Worm (Caenorhabditis elegans) whole organism, L2 larva: ENCODE results near the gene F13H8.6.
A peak's percentile ranks its signal among the peaks of the same experiment; 100 is the strongest.

ENCODE experiments used
- C34F6.9 ChIP-seq: fragments of 150-350 bp; optimal IDR thresholded peaks from 2 replicates; lab custom pipeline; 2014; ENCODE audit warnings: missing biosample characterization, missing genetic modification characterization
- ZK546.5 ChIP-seq: sonication (generic microtip); optimal IDR thresholded peaks from 2 replicates; lab custom pipeline; 2017; ENCODE audit warnings: missing biosample characterization, missing genetic modification characterization
- alr-1 ChIP-seq: fragments of 150-350 bp; optimal IDR thresholded peaks from 2 replicates; lab custom pipeline; 2014; ENCODE audit warnings: missing biosample characterization, missing genetic modification characterization
- aly-2 ChIP-seq: fragments of 150-350 bp; optimal IDR thresholded peaks from 2 replicates; lab custom pipeline; 2014; ENCODE audit warnings: missing biosample characterization, missing genetic modification characterization
- ama-1 ChIP-seq: fragments of 150-350 bp; optimal IDR thresholded peaks from 2 replicates; lab custom pipeline; 2018; ENCODE audit warnings: inconsistent platforms
- ceh-82 ChIP-seq: fragments of 150-350 bp; optimal IDR thresholded peaks from 2 replicates; lab custom pipeline; 2014; ENCODE audit warnings: missing biosample characterization, missing genetic modification characterization
- crh-2 ChIP-seq: sonication (generic microtip); optimal IDR thresholded peaks from 2 replicates; lab custom pipeline; 2017; ENCODE audit warnings: missing biosample characterization, missing genetic modification characterization
- dmd-4 ChIP-seq: sonication (generic microtip); optimal IDR thresholded peaks from 2 replicates; lab custom pipeline; 2017; ENCODE audit warnings: missing biosample characterization, missing genetic modification characterization
- egl-27 ChIP-seq: sonication (generic microtip); optimal IDR thresholded peaks from 3 replicates; lab custom pipeline; 2017; ENCODE audit warnings: missing biosample characterization, missing genetic modification reagents, missing genetic modification characterization
- elt-1 ChIP-seq: fragments of 150-350 bp; optimal IDR thresholded peaks from 2 replicates; lab custom pipeline; 2014; ENCODE audit warnings: missing biosample characterization, missing genetic modification characterization
- elt-3 ChIP-seq: sonication (generic microtip); optimal IDR thresholded peaks from 2 replicates; lab custom pipeline; 2017; ENCODE audit warnings: missing biosample characterization, missing genetic modification characterization
- fos-1 ChIP-seq: fragments of 150-350 bp; optimal IDR thresholded peaks from 2 replicates; lab custom pipeline; 2014; ENCODE audit warnings: missing biosample characterization, missing genetic modification characterization
- gmeb-1 ChIP-seq: fragments of 150-350 bp; optimal IDR thresholded peaks from 2 replicates; lab custom pipeline; 2014; ENCODE audit warnings: missing biosample characterization, missing genetic modification characterization
- lin-11 ChIP-seq: fragments of 150-350 bp; sonication (generic microtip); optimal IDR thresholded peaks from 2 replicates; lab custom pipeline; 2014; ENCODE audit warnings: missing biosample characterization, missing genetic modification characterization, inconsistent platforms, mixed read lengths
- lin-13 ChIP-seq: fragments of 150-350 bp; optimal IDR thresholded peaks from 2 replicates; lab custom pipeline; 2014; ENCODE audit warnings: missing biosample characterization, missing genetic modification reagents, missing genetic modification characterization
- lin-39 ChIP-seq: fragments of 150-350 bp; optimal IDR thresholded peaks from 2 replicates; lab custom pipeline; 2014; ENCODE audit warnings: missing biosample characterization, missing genetic modification reagents, missing genetic modification characterization
- mbf-1 ChIP-seq: sonication (generic microtip); optimal IDR thresholded peaks from 2 replicates; lab custom pipeline; 2017; ENCODE audit warnings: missing biosample characterization, missing genetic modification characterization
- mdl-1 ChIP-seq, 2 experiments: fragments of 150-350 bp in 1 of 2; sonication (generic microtip) in 1 of 2; optimal IDR thresholded peaks; 2 replicates each; lab custom pipeline; 2017; ENCODE audit warnings: missing biosample characterization in 2 of 2, missing genetic modification characterization in 2 of 2
- nhr-21 ChIP-seq: fragments of 150-350 bp; optimal IDR thresholded peaks from 2 replicates; lab custom pipeline; 2014; ENCODE audit warnings: missing biosample characterization, missing genetic modification characterization
- nhr-23 ChIP-seq: fragments of 150-350 bp; optimal IDR thresholded peaks from 2 replicates; lab custom pipeline; 2014; ENCODE audit warnings: missing biosample characterization, missing genetic modification reagents, missing genetic modification characterization
- nhr-237 ChIP-seq: fragments of 150-350 bp; optimal IDR thresholded peaks from 2 replicates; lab custom pipeline; 2014; ENCODE audit warnings: missing biosample characterization, missing genetic modification characterization
- nhr-77 ChIP-seq: fragments of 150-350 bp; optimal IDR thresholded peaks from 2 replicates; lab custom pipeline; 2014; ENCODE audit warnings: missing biosample characterization, missing genetic modification characterization
- peb-1 ChIP-seq: fragments of 150-350 bp; optimal IDR thresholded peaks from 2 replicates; lab custom pipeline; 2014; ENCODE audit warnings: missing biosample characterization, missing genetic modification characterization
- skn-1 ChIP-seq: sonication (generic microtip); optimal IDR thresholded peaks from 2 replicates; lab custom pipeline; 2017; ENCODE audit warnings: missing biosample characterization, missing genetic modification characterization
- sma-3 ChIP-seq: sonication (generic microtip); optimal IDR thresholded peaks from 2 replicates; lab custom pipeline; 2016; ENCODE audit warnings: missing genetic modification reagents, missing genetic modification characterization, missing compliant biosample characterization
- sma-9 ChIP-seq, 2 experiments: fragments of 150-350 bp in 1 of 2; sonication (generic microtip) in 1 of 2; optimal IDR thresholded peaks; 2 replicates each; lab custom pipeline; 2014 to 2016; ENCODE audit warnings: missing genetic modification characterization in 2 of 2, mild to moderate bottlenecking in 1 of 2, missing biosample characterization in 1 of 2, missing compliant biosample characterization in 1 of 2, missing genetic modification reagents in 1 of 2, moderate library complexity in 1 of 2
- snpc-4 ChIP-seq: fragments of 150-350 bp; optimal IDR thresholded peaks from 2 replicates; lab custom pipeline; 2014; ENCODE audit warnings: missing biosample characterization, missing genetic modification characterization
- unc-39 ChIP-seq: fragments of 150-350 bp; optimal IDR thresholded peaks from 2 replicates; lab custom pipeline; 2014; ENCODE audit warnings: missing biosample characterization, missing genetic modification characterization
- unc-55 ChIP-seq: fragments of 150-350 bp; sonication (generic microtip); optimal IDR thresholded peaks from 3 replicates; lab custom pipeline; 2014; ENCODE audit warnings: missing biosample characterization, missing genetic modification reagents, missing genetic modification characterization
- unc-62 ChIP-seq: fragments of 150-350 bp; optimal IDR thresholded peaks from 2 replicates; lab custom pipeline; 2014; ENCODE audit warnings: missing biosample characterization, missing genetic modification reagents, missing genetic modification characterization
- zag-1 ChIP-seq: fragments of 150-350 bp; optimal IDR thresholded peaks from 2 replicates; lab custom pipeline; 2014; ENCODE audit warnings: missing biosample characterization, missing genetic modification characterization
- ztf-4 ChIP-seq: fragments of 150-350 bp; optimal IDR thresholded peaks from 2 replicates; lab custom pipeline; 2014; ENCODE audit warnings: missing biosample characterization, missing genetic modification characterization

Gene F13H8.6

DNA sequence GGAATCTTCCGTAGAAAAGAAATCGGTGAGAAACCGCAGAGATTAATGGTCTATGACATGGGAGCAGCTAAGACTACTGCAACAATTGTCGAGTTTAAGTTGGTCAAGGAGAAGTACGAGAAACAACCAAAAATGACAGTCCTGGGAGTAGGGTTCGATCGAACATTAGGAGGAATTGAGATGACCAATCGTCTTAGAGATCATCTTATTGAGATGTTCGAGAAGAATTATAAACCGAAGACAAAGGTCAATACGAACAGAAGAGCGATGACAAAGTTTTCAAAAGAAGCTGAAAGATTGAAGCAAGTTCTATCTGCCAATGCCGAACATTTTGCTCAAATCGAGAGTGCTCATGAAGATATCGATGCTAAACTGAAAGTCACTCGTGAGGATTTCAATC lies 38.7 kb downstream of the F13H8.6 start:
- TF ChIP-seq unc-55 (GFP tag; lab: Kevin White, UChicago) = no peak
- TF ChIP-seq lin-39 (tag; lab: Kevin White, UChicago) = no peak
- no peak for TF ChIP-seq ztf-4 (tag; lab: Kevin White, UChicago)
- TF ChIP-seq unc-62 (GFP tag; lab: Kevin White, UChicago) = no peak
- no peak for TF ChIP-seq lin-13 (GFP tag; lab: Kevin White, UChicago)
- no peak for TF ChIP-seq nhr-77
- TF ChIP-seq nhr-23 (tag; lab: Kevin White, UChicago) = no peak
- no peak for TF ChIP-seq nhr-21
- no peak for TF ChIP-seq fos-1 (tag; lab: Kevin White, UChicago)
- TF ChIP-seq sma-3 (GFP tag; lab: Kevin White, UChicago) = no peak
- no peak for TF ChIP-seq dmd-4 (tag; lab: Kevin White, UChicago)
- TF ChIP-seq egl-27 (tag; lab: Kevin White, UChicago) = no peak
- no peak for TF ChIP-seq ZK546.5 (tag; lab: Kevin White, UChicago)
- TF ChIP-seq gmeb-1 (tag; lab: Kevin White, UChicago) = no peak
- TF ChIP-seq mdl-1 (tag; optimal IDR thresholded peaks at IDR 0.05; lab: Kevin White, UChicago) = no peak
- TF ChIP-seq zag-1 (tag; lab: Kevin White, UChicago) = no peak
- no peak for TF ChIP-seq elt-3 (tag; lab: Kevin White, UChicago)
- no peak for TF ChIP-seq peb-1 (tag; lab: Kevin White, UChicago)
- TF ChIP-seq, all 48 proteins: peak for 0

DNA sequence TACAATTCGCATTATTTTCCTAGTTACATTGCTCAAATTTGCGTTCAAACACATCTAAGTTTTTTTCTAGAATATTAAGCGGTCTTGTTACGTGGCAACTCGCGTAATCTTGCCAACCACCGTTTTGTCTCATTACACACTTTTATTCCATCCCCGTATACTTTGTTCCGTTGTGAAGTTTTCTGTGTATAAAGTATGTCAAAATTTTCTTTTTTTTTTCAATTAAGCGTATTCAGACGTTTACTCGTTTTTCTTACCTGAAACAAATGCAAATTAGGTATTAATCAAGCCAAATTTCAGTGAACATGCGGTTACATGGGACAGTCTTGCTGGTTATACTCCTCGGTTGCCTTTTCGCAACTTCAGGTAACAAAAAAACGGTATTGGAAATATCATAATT lies 39.8 kb downstream of the F13H8.6 start, which contains the start of gene T24H7.2:
Gene T24H7.2 (plus strand): TSS at position 301 of the 400 bp plus-strand sequence.
- TF ChIP-seq snpc-4 (tag; lab: Kevin White, UChicago) = no peak
- no peak for TF ChIP-seq skn-1 (tag; lab: Kevin White, UChicago)
- no peak for TF ChIP-seq elt-3 (tag; lab: Kevin White, UChicago)
- TF ChIP-seq nhr-23 (tag; lab: Kevin White, UChicago) = no peak
- no peak for TF ChIP-seq aly-2
- no peak for TF ChIP-seq ztf-4 (tag; lab: Kevin White, UChicago)
- TF ChIP-seq lin-11 (tag; lab: Kevin White, UChicago) = no peak
- no peak for TF ChIP-seq ama-1 (lab: Kevin White, UChicago)
- no peak for TF ChIP-seq C34F6.9 (tag; lab: Kevin White, UChicago)
- no peak for TF ChIP-seq ceh-82 (tag; lab: Kevin White, UChicago)
- TF ChIP-seq nhr-237 (tag; lab: Kevin White, UChicago) = no peak

DNA sequence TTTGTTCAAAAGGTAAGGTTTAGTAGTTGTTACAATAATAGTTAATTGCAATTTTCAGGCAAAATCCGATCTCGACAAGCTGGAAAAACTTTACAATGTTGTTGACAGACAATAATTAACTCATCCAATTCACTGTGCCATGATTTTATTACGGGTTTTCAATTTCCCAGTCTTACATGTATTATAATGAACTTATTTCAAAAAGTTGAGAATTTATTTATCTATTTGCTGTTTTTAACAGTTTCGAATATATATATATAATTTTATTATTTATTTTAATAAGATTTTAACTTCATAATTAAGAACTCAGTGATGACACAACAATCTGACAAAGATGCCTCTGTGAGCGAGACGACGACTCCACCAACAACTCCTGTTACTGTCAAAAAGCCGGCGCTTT lies 40.7 kb downstream of the F13H8.6 start, which contains the start of gene lelo-1:
Gene lelo-1 (plus strand): TSS at position 301 of the 400 bp plus-strand sequence.
- no peak for TF ChIP-seq alr-1 (tag; lab: Kevin White, UChicago)
- TF ChIP-seq elt-1 (tag; lab: Kevin White, UChicago) = no peak
- no peak for TF ChIP-seq skn-1 (tag; lab: Kevin White, UChicago)
- TF ChIP-seq crh-2 (tag; lab: Kevin White, UChicago) = no peak
- TF ChIP-seq sma-9 (GFP tag; optimal IDR thresholded peaks at IDR 0.05; lab: Kevin White, UChicago) = no peak
- TF ChIP-seq sma-9 (tag; optimal IDR thresholded peaks at IDR 0.05; lab: Kevin White, UChicago) = no peak
- TF ChIP-seq elt-3 (tag; lab: Kevin White, UChicago) = no peak
- no peak for TF ChIP-seq ZK546.5 (tag; lab: Kevin White, UChicago)
- no peak for TF ChIP-seq unc-39 (tag; lab: Kevin White, UChicago)
- TF ChIP-seq mbf-1 (tag; lab: Kevin White, UChicago) = no peak
- TF ChIP-seq dmd-4 (tag; lab: Kevin White, UChicago) = no peak

DNA sequence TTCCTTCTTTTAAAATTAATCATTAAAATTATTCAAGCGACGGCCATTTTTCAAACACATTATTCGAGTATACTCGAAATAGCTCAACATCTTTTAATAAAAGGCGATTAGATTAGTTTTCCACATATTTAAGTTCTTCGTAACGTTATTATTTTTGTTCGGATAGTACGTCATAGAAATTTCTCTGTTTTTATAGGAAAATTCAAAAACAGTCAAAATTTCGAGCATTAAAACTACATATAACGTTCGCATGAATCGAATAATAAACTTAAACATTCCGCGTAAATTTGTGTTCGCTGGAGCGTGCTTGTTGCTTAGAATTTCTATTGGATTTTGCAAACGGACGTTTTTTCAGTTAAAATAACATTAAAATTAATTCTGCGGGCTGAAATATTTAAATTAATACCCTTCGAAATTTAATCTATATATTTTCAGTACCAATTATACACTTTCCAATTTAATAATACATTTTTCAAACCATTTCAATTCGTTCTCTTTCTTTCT lies 41.5 kb downstream of the F13H8.6 start, which contains the start of gene blos-4:
Gene blos-4 (plus strand): TSS at position 51 of the 504 bp plus-strand sequence.
- TF ChIP-seq egl-27 (tag; lab: Kevin White, UChicago) = no peak
- TF ChIP-seq gmeb-1 (tag; lab: Kevin White, UChicago) = peak; percentile 50

- TF ChIP-seq fos-1 (tag; lab: Kevin White, UChicago) (peak; percentile 89), lin-39 (tag; lab: Kevin White, UChicago) (no peak)
- TF ChIP-seq, all 48 proteins: peak for 1
Observed at ce11 chrII:6244171-6244570, 42.6 kb downstream of the F13H8.6 start, which contains the start of gene tat-4. Gene tat-4, minus strand, starts transcription at chrII:6244287.
